Worm (Caenorhabditis elegans): ENCODE measurements around the gene srt-73.

Gene srt-73

ce11 chrIV:7924975-7925828, 46.1 kb downstream of the srt-73 start (continued):
- TF ChIP-seq T07F8.4 (tag; optimal IDR thresholded peaks at IDR 0.05): no peak
- TF ChIP-seq F49E8.2 (tag; optimal IDR thresholded peaks at IDR 0.05; ENCODE audit: insufficient read depth): peak; percentile 47
- peak; percentile 64 for TF ChIP-seq hsf-1 (GFP tag; IDR thresholded peaks at IDR 0.05)
- peak; percentile 43 for TF ChIP-seq unc-130 (GFP tag; optimal IDR thresholded peaks at IDR 0.05)
- TF ChIP-seq madf-3 (GFP tag; IDR thresholded peaks at IDR 0.05): peak; percentile 24; the same call in 1 of the 2 replicates
- TF ChIP-seq mxl-1 (tag; optimal IDR thresholded peaks at IDR 0.05): no peak
- peak; percentile 12 for TF ChIP-seq ets-4 (GFP tag; optimal IDR thresholded peaks at IDR 0.05)
- TF ChIP-seq F57C9.4 (tag; optimal IDR thresholded peaks at IDR 0.05): no peak
- peak; percentile 57; the same call in 1 of the 2 replicates for TF ChIP-seq attf-6 (GFP tag; IDR thresholded peaks at IDR 0.05)
- peak; percentile 79 for TF ChIP-seq snpc-1.3 (tag; optimal IDR thresholded peaks at IDR 0.05; ENCODE audit: insufficient read depth)
- TF ChIP-seq hrde-1 (tag; optimal IDR thresholded peaks at IDR 0.05; ENCODE audit: borderline replicate concordance): peak; percentile 79
- peak; percentile 69 for TF ChIP-seq lin-54 (GFP tag; optimal IDR thresholded peaks at IDR 0.05)
- TF ChIP-seq F52B5.7 (tag; optimal IDR thresholded peaks at IDR 0.05): peak; percentile 18
- TF ChIP-seq lsl-1 (GFP tag; optimal IDR thresholded peaks at IDR 0.05): no peak
- TF ChIP-seq aptf-3 (GFP tag; IDR thresholded peaks at IDR 0.05): 0 out of 2 replicates have a peak, but pooled peaks have one; percentile 65
- no peak for TF ChIP-seq ceh-27 (GFP tag; optimal IDR thresholded peaks at IDR 0.05)
- no peak for TF ChIP-seq ama-1 (optimal IDR thresholded peaks at IDR 0.05)
- no peak for TF ChIP-seq ama-1 (GFP tag; optimal IDR thresholded peaks at IDR 0.05)
- TF ChIP-seq lir-1 (GFP tag; conservative IDR thresholded peaks at IDR 0.05): no peak
- no peak for TF ChIP-seq ceh-79 (tag; optimal IDR thresholded peaks at IDR 0.05)
- no peak for TF ChIP-seq ztf-18 (tag; optimal IDR thresholded peaks at IDR 0.05)
- no peak for TF ChIP-seq ccch-3 (GFP tag; optimal IDR thresholded peaks at IDR 0.05)
- TF ChIP-seq nfya-2 (GFP tag; IDR thresholded peaks at IDR 0.05): no peak
- peak; percentile 62; the same call in 1 of the 2 replicates for TF ChIP-seq Y53G8AR.9 (GFP tag; conservative IDR thresholded peaks at IDR 0.05)
- peak; percentile 59 for TF ChIP-seq snpc-3.4 (tag; optimal IDR thresholded peaks at IDR 0.05)
- TF ChIP-seq D2030.7 (GFP tag; IDR thresholded peaks at IDR 0.05): peak; percentile 15
- no peak for TF ChIP-seq C17E4.6 (GFP tag; IDR thresholded peaks at IDR 0.05)
- no peak for TF ChIP-seq pha-4 (tag; optimal IDR thresholded peaks at IDR 0.05)
- TF ChIP-seq ceh-40 (GFP tag; IDR thresholded peaks at IDR 0.05): no peak
- 0 out of 2 replicates have a peak, but pooled peaks have one; percentile 53 for TF ChIP-seq rcor-1 (GFP tag; IDR thresholded peaks at IDR 0.05)
- TF ChIP-seq hmg-1.2 (GFP tag; IDR thresholded peaks at IDR 0.05): peak; percentile 29; the same call in 1 of the 2 replicates

ce11 chrIV:7926102-7926840, 47.2 kb downstream of the srt-73 start, which contains the start of gene rps-2:
TSS of gene rps-2 (minus strand) at chrIV:7926391.
- TF ChIP-seq lin-54 (GFP tag; optimal IDR thresholded peaks at IDR 0.05): no peak
- peak; percentile 19 for TF ChIP-seq snpc-3.4 (tag; optimal IDR thresholded peaks at IDR 0.05)
- TF ChIP-seq ekl-4 (GFP tag; IDR thresholded peaks at IDR 0.05): no peak
- peak; percentile 81; the same call in 1 of the 2 replicates for TF ChIP-seq egrh-3 (GFP tag; IDR thresholded peaks at IDR 0.05)
- peak; percentile 28 for TF ChIP-seq snpc-1.3 (tag; optimal IDR thresholded peaks at IDR 0.05; ENCODE audit: insufficient read depth)
- peak; percentile 24 for TF ChIP-seq F23B12.7 (tag; optimal IDR thresholded peaks at IDR 0.05; ENCODE audit: insufficient read depth)
- peak; percentile 75 for TF ChIP-seq F33H1.4 (GFP tag; IDR thresholded peaks at IDR 0.05)
- no peak for TF ChIP-seq nhr-120 (GFP tag; IDR thresholded peaks at IDR 0.05)
